Worm (Caenorhabditis elegans) whole organism, L4 larva: Measurements from ENCODE around the gene deg-3.
A peak's percentile ranks its signal among the peaks of the same experiment; 100 is the strongest.

Source experiments
- F10B5.3 ChIP-seq: sonication (generic microtip); optimal IDR thresholded peaks from 2 replicates; lab custom pipeline; 2016; ENCODE audit warnings: mild to moderate bottlenecking, missing genetic modification characterization, missing compliant biosample characterization
- F26F4.8 ChIP-seq: fragments of 200-800 bp; sonication (Bioruptor generic); conservative IDR thresholded peaks from 2 replicates; pipeline ENCODE4 v1.3.6; 2022; ENCODE audit warnings: missing genetic modification characterization, missing compliant biosample characterization
- F44E2.7 ChIP-seq: fragments of 200-800 bp; sonication (Bioruptor generic); IDR thresholded peaks from 2 replicates; pipeline ENCODE4 v2.1.2; 2022; ENCODE audit warnings: missing genetic modification characterization, missing compliant biosample characterization
- F49E8.2 ChIP-seq: sonication (generic microtip); optimal IDR thresholded peaks from 2 replicates; lab custom pipeline; 2016; ENCODE audit warnings: missing compliant biosample characterization, mild to moderate bottlenecking, missing genetic modification characterization, borderline replicate concordance
- T20F7.1 ChIP-seq: fragments of 200-800 bp; sonication (Bioruptor generic); optimal IDR thresholded peaks from 2 replicates; lab custom pipeline; 2018; ENCODE audit warnings: mild to moderate bottlenecking, missing genetic modification characterization, missing compliant biosample characterization
- T26A8.4 ChIP-seq: fragments of 200-800 bp; sonication (Bioruptor generic); IDR thresholded peaks from 2 replicates; pipeline ENCODE4 v1.3.6; 2022; ENCODE audit warnings: missing genetic modification characterization, missing compliant biosample characterization
- ZK546.5 ChIP-seq, 2 experiments: sonication (generic microtip); optimal IDR thresholded peaks; 2 replicates each; lab custom pipeline; 2017; ENCODE audit warnings: missing biosample characterization in 2 of 2, missing genetic modification characterization in 2 of 2
- aha-1 ChIP-seq: fragments of 150-350 bp; peaks from one replicate; lab custom pipeline; 2014; ENCODE audit warnings: missing biosample characterization, missing genetic modification characterization
- aly-2 ChIP-seq: sonication (generic microtip); optimal IDR thresholded peaks from 2 replicates; lab custom pipeline; 2018; ENCODE audit warnings: missing biosample characterization, missing genetic modification characterization
- arid-1 ChIP-seq: fragments of 200-800 bp; sonication (Bioruptor generic); conservative IDR thresholded peaks from 2 replicates; pipeline ENCODE4 v1.3.6; 2022; ENCODE audit warnings: missing genetic modification reagents, missing genetic modification characterization, missing compliant biosample characterization
- ceh-20 ChIP-seq: fragments of 200-800 bp; sonication (Bioruptor generic); IDR thresholded peaks from 2 replicates; pipeline ENCODE4 v1.3.6; 2022; ENCODE audit warnings: missing genetic modification reagents, missing genetic modification characterization, missing compliant biosample characterization
- ceh-32 ChIP-seq: sonication (generic microtip); optimal IDR thresholded peaks from 2 replicates; lab custom pipeline; 2016; ENCODE audit warnings: mild to moderate bottlenecking, missing genetic modification characterization, missing compliant biosample characterization; ENCODE audit not compliant: poor library complexity
- ceh-44 ChIP-seq: fragments of 200-800 bp; sonication (Bioruptor generic); IDR thresholded peaks from 2 replicates; pipeline ENCODE4 v1.3.6; 2022; ENCODE audit warnings: missing genetic modification reagents, missing genetic modification characterization, missing compliant biosample characterization
- ceh-62 ChIP-seq: sonication (generic microtip); optimal IDR thresholded peaks from 2 replicates; lab custom pipeline; 2017; ENCODE audit warnings: missing biosample characterization, missing genetic modification characterization
- ceh-82 ChIP-seq: sonication (generic microtip); optimal IDR thresholded peaks from 2 replicates; lab custom pipeline; 2017; ENCODE audit warnings: missing biosample characterization, missing genetic modification characterization
- ces-1 ChIP-seq: fragments of 150-350 bp; sonication (generic microtip); optimal IDR thresholded peaks from 4 replicates; lab custom pipeline; 2014; ENCODE audit warnings: missing biosample characterization, missing genetic modification reagents, missing genetic modification characterization
- daf-12 ChIP-seq: fragments of 150-350 bp; optimal IDR thresholded peaks from 2 replicates; lab custom pipeline; 2014; ENCODE audit warnings: missing biosample characterization, missing genetic modification reagents, missing genetic modification characterization
- daf-16 ChIP-seq, 3 experiments: sonication (generic microtip); optimal IDR thresholded peaks; 2 replicates each; lab custom pipeline; 2016 to 2017; ENCODE audit warnings: missing genetic modification characterization in 3 of 3, missing genetic modification reagents in 3 of 3, mild to moderate bottlenecking in 2 of 3, missing compliant biosample characterization in 2 of 3, missing biosample characterization in 1 of 3, moderate library complexity in 1 of 3
- daf-19 ChIP-seq: fragments of 200-800 bp; sonication (Bioruptor generic); conservative IDR thresholded peaks from 2 replicates; pipeline ENCODE4 v1.3.6; 2022; ENCODE audit warnings: missing genetic modification characterization, missing compliant biosample characterization
- daf-8 ChIP-seq: fragments of 200-800 bp; sonication (Bioruptor generic); IDR thresholded peaks from 2 replicates; pipeline ENCODE4 v1.3.6; 2022; ENCODE audit warnings: missing genetic modification characterization, missing compliant biosample characterization
- dmd-9 ChIP-seq: fragments of 200-800 bp; sonication (Bioruptor generic); IDR thresholded peaks from 2 replicates; pipeline ENCODE4 v1.3.6; 2022; ENCODE audit warnings: missing genetic modification reagents, missing genetic modification characterization, missing compliant biosample characterization
- dpl-1 ChIP-seq: fragments of 150-350 bp; optimal IDR thresholded peaks from 2 replicates; lab custom pipeline; 2014; ENCODE audit warnings: missing biosample characterization, missing genetic modification reagents, missing genetic modification characterization
- duxl-1 ChIP-seq: sonication (generic microtip); optimal IDR thresholded peaks from 2 replicates; lab custom pipeline; 2016; ENCODE audit warnings: mild to moderate bottlenecking, missing genetic modification characterization, moderate library complexity, missing compliant biosample characterization; ENCODE audit not compliant: poor library complexity
- fkh-10 ChIP-seq: fragments of 150-350 bp; optimal IDR thresholded peaks from 2 replicates; lab custom pipeline; 2014; ENCODE audit warnings: missing biosample characterization, missing genetic modification reagents, missing genetic modification characterization
- gei-8 ChIP-seq: fragments of 200-800 bp; sonication (Bioruptor generic); optimal IDR thresholded peaks from 2 replicates; lab custom pipeline; 2018; ENCODE audit warnings: mild to moderate bottlenecking, missing genetic modification characterization, missing compliant biosample characterization
- lin-1 ChIP-seq: fragments of 200-800 bp; sonication (Bioruptor generic); IDR thresholded peaks from 2 replicates; pipeline ENCODE4 v1.3.6; 2022; ENCODE audit warnings: missing genetic modification reagents, missing genetic modification characterization, missing compliant biosample characterization
- lin-13 ChIP-seq: fragments of 150-350 bp; optimal IDR thresholded peaks from 2 replicates; lab custom pipeline; 2014; ENCODE audit warnings: missing biosample characterization, missing genetic modification reagents, missing genetic modification characterization
- lin-15B ChIP-seq: fragments of 150-350 bp; sonication (generic microtip); optimal IDR thresholded peaks from 3 replicates; lab custom pipeline; 2014; ENCODE audit warnings: missing biosample characterization, missing genetic modification characterization
- lin-38 ChIP-seq: fragments of 200-800 bp; sonication (Bioruptor generic); IDR thresholded peaks from 2 replicates; pipeline ENCODE4 v1.3.6; 2022; ENCODE audit warnings: missing genetic modification reagents, missing genetic modification characterization, missing compliant biosample characterization
- madf-5 ChIP-seq, 2 experiments: fragments of 200-800 bp; sonication (Bioruptor generic); IDR thresholded peaks; 2 replicates each; pipeline ENCODE4 v1.3.6; 2022; ENCODE audit warnings: missing compliant biosample characterization in 2 of 2, missing genetic modification characterization in 2 of 2
- madf-9 ChIP-seq: fragments of 200-800 bp; sonication (Bioruptor generic); conservative IDR thresholded peaks from 2 replicates; pipeline ENCODE4 v1.3.6; 2022; ENCODE audit warnings: missing genetic modification reagents, missing genetic modification characterization, missing compliant biosample characterization
- mdl-1 ChIP-seq, 2 experiments: fragments of 150-350 bp in 1 of 2; sonication (generic microtip) in 1 of 2; optimal IDR thresholded peaks; 2 replicates each; lab custom pipeline; 2014 to 2017; ENCODE audit warnings: missing biosample characterization in 2 of 2, missing genetic modification characterization in 2 of 2
- mep-1 ChIP-seq: fragments of 150-350 bp; sonication (generic microtip); optimal IDR thresholded peaks from 3 replicates; lab custom pipeline; 2014; ENCODE audit warnings: missing biosample characterization, missing genetic modification characterization
- mxl-2 ChIP-seq: fragments of 200-800 bp; sonication (Bioruptor generic); conservative IDR thresholded peaks from 2 replicates; pipeline ENCODE4 v1.3.6; 2022; ENCODE audit warnings: missing genetic modification reagents, missing genetic modification characterization, missing compliant biosample characterization
- nhr-10 ChIP-seq: fragments of 150-350 bp; optimal IDR thresholded peaks from 2 replicates; lab custom pipeline; 2014; ENCODE audit warnings: missing biosample characterization, missing genetic modification characterization
- nhr-102 ChIP-seq: sonication (generic microtip); optimal IDR thresholded peaks from 2 replicates; lab custom pipeline; 2016; ENCODE audit warnings: mild to moderate bottlenecking, missing genetic modification characterization, moderate library complexity, missing compliant biosample characterization
- nhr-11 ChIP-seq: fragments of 150-350 bp; optimal IDR thresholded peaks from 2 replicates; lab custom pipeline; 2014; ENCODE audit warnings: missing biosample characterization, missing genetic modification characterization
- nhr-237 ChIP-seq: sonication (generic microtip); optimal IDR thresholded peaks from 2 replicates; lab custom pipeline; 2017; ENCODE audit warnings: missing biosample characterization, missing genetic modification characterization
- nhr-25 ChIP-seq: sonication (generic microtip); optimal IDR thresholded peaks from 2 replicates; lab custom pipeline; 2017; ENCODE audit warnings: missing genetic modification characterization, mild to moderate bottlenecking, missing compliant biosample characterization, antibody characterized with exemption, moderate library complexity, borderline replicate concordance; ENCODE audit not compliant: insufficient read depth
- nhr-6 ChIP-seq: fragments of 150-350 bp; optimal IDR thresholded peaks from 2 replicates; lab custom pipeline; 2014; ENCODE audit warnings: missing biosample characterization, missing genetic modification characterization
- php-3 ChIP-seq: fragments of 200-800 bp; sonication (Bioruptor generic); IDR thresholded peaks from 2 replicates; pipeline ENCODE4 v1.3.6; 2022; ENCODE audit warnings: missing genetic modification reagents, missing genetic modification characterization, missing compliant biosample characterization
- pqm-1 ChIP-seq: sonication (generic microtip); optimal IDR thresholded peaks from 2 replicates; lab custom pipeline; 2017; ENCODE audit warnings: missing biosample characterization, missing genetic modification characterization
- saeg-2 ChIP-seq: fragments of 200-800 bp; sonication (Bioruptor generic); IDR thresholded peaks from 2 replicates; pipeline ENCODE4 v1.3.6; 2022; ENCODE audit warnings: missing genetic modification reagents, missing genetic modification characterization, missing compliant biosample characterization
- sdz-12 ChIP-seq: fragments of 200-800 bp; sonication (Bioruptor generic); optimal IDR thresholded peaks from 2 replicates; lab custom pipeline; 2018; ENCODE audit warnings: mild to moderate bottlenecking, missing genetic modification characterization, missing compliant biosample characterization
- snpc-1.2 ChIP-seq: fragments of 200-800 bp; sonication (Bioruptor generic); IDR thresholded peaks from 2 replicates; pipeline ENCODE4 v1.3.6; 2022; ENCODE audit warnings: missing genetic modification reagents, missing genetic modification characterization, missing compliant biosample characterization
- spr-1 ChIP-seq: sonication (generic microtip); optimal IDR thresholded peaks from 2 replicates; lab custom pipeline; 2016; ENCODE audit warnings: mild to moderate bottlenecking, missing genetic modification characterization, missing compliant biosample characterization
- tra-1 ChIP-seq: fragments of 200-800 bp; sonication (Bioruptor generic); IDR thresholded peaks from 2 replicates; pipeline ENCODE4 v1.3.6; 2022; ENCODE audit warnings: missing genetic modification reagents, missing genetic modification characterization, missing compliant biosample characterization
- unc-130 ChIP-seq: sonication (generic microtip); optimal IDR thresholded peaks from 2 replicates; lab custom pipeline; 2016; ENCODE audit warnings: missing genetic modification reagents, missing genetic modification characterization, missing compliant biosample characterization
- unc-62 ChIP-seq, 3 experiments: fragments of 150-350 bp in 1 of 3; sonication (generic microtip); optimal IDR thresholded peaks in 2 of 3; peaks in 1 of 3; 1 replicate in 1 of 3; 2 replicates in 2 of 3; lab custom pipeline; 2014 to 2017; ENCODE audit warnings: missing biosample characterization in 3 of 3, missing genetic modification characterization in 3 of 3, missing genetic modification reagents in 3 of 3, missing genotype in 1 of 3
- ztf-11 ChIP-seq: fragments of 150-350 bp; optimal IDR thresholded peaks from 2 replicates; lab custom pipeline; 2014; ENCODE audit warnings: missing biosample characterization, missing genetic modification characterization

The deg-3 gene

ce11 chrV:11375150-11375792 lies 39.7 kb downstream of the deg-3 start, which contains the start of gene cnb-1 (continued):
- TF ChIP-seq snpc-1.2 (GFP tag; lab: Robert Waterston, UW) (no peak), ces-1 (GFP tag; lab: Kevin White, UChicago) (peak; percentile 14), sdz-12 (GFP tag; lab: Kevin White, UChicago) (no peak), lin-38 (peak; percentile 29), unc-130 (GFP tag; lab: Kevin White, UChicago) (no peak), nhr-102 (tag; lab: Kevin White, UChicago) (no peak), arid-1 (GFP tag; lab: Robert Waterston, UW) (no peak), nhr-237 (tag; lab: Kevin White, UChicago) (no peak), lin-15B (tag; lab: Kevin White, UChicago) (no peak), mep-1 (peak; percentile 66), daf-12 (tag; lab: Kevin White, UChicago) (no peak), daf-19 (GFP tag; lab: Robert Waterston, UW) (no peak), F10B5.3 (tag; lab: Kevin White, UChicago) (no peak), aha-1 (no peak), ZK546.5 (tag; optimal IDR thresholded peaks at IDR 0.05; lab: Kevin White, UChicago) (no peak), T26A8.4 (GFP tag; lab: Robert Waterston, UW) (0 out of 2 replicates have a peak, but pooled peaks have one; percentile 36), madf-5 (GFP tag; IDR thresholded peaks at IDR 0.05; lab: Robert Waterston, UW) (no peak), T20F7.1 (GFP tag; lab: Kevin White, UChicago) (no peak), tra-1 (0 out of 2 replicates have a peak, but pooled peaks have one; percentile 26), daf-16 (GFP tag; optimal IDR thresholded peaks at IDR 0.05; lab: Kevin White, UChicago) (no peak), daf-16 (tag; optimal IDR thresholded peaks at IDR 0.05; lab: Kevin White, UChicago) (peak; percentile 49), ceh-82 (no peak), php-3 (GFP tag; lab: Robert Waterston, UW) (no peak), ceh-62 (tag; lab: Kevin White, UChicago) (no peak), nhr-6 (tag; lab: Kevin White, UChicago) (no peak), lin-1 (GFP tag; lab: Robert Waterston, UW) (no peak), dmd-9 (no peak), unc-62 (GFP tag; optimal IDR thresholded peaks at IDR 0.05 in 1 of 2; lab: Kevin White, UChicago) (peak in 1 of 2 experiments; percentile 91), unc-62 (tag; optimal IDR thresholded peaks at IDR 0.05; lab: Kevin White, UChicago) (no peak), ceh-20 (GFP tag; lab: Robert Waterston, UW) (peak; percentile 57; the same call in 1 of the 2 replicates), lin-13 (GFP tag; lab: Kevin White, UChicago) (no peak), ceh-44 (no peak), dpl-1 (GFP tag; lab: Kevin White, UChicago) (no peak), ztf-11 (tag; lab: Kevin White, UChicago) (no peak), madf-9 (GFP tag; lab: Robert Waterston, UW) (no peak), spr-1 (tag; lab: Kevin White, UChicago) (peak; percentile 3), nhr-10 (tag; lab: Kevin White, UChicago) (no peak), mxl-2 (GFP tag; lab: Robert Waterston, UW) (no peak), pqm-1 (peak; percentile 19), F44E2.7 (GFP tag; lab: Robert Waterston, UW) (no peak), F49E8.2 (tag; lab: Kevin White, UChicago) (no peak), F26F4.8 (GFP tag; lab: Robert Waterston, UW) (no peak), nhr-25 (tag; lab: Kevin White, UChicago) (no peak), fkh-10 (GFP tag; lab: Kevin White, UChicago) (peak; percentile 54), duxl-1 (no peak), daf-8 (GFP tag; lab: Robert Waterston, UW) (no peak), mdl-1 (tag; optimal IDR thresholded peaks at IDR 0.05; lab: Kevin White, UChicago) (peak in 1 of 2 experiments; percentile 8), saeg-2 (GFP tag; lab: Robert Waterston, UW) (no peak), nhr-11 (tag; lab: Kevin White, UChicago) (peak; percentile 24), aly-2 (no peak), ceh-32 (tag; lab: Kevin White, UChicago) (no peak), gei-8 (no peak)
